Fruit fly (Drosophila melanogaster) whole organism, wandering third instar larva: ENCODE data around the gene CG1647.

Experiments used
- CG32264 ChIP-seq: fragments of 200-800 bp; sonication (Bioruptor generic); optimal IDR thresholded peaks from 2 replicates; lab custom pipeline; 2016; ENCODE audit warnings: missing biosample characterization, missing genetic modification characterization
- Dfd ChIP-seq: fragments of >200 bp; optimal IDR thresholded peaks from 2 replicates; lab custom pipeline; 2017; ENCODE audit warnings: missing biosample characterization, missing genetic modification characterization
- Dif ChIP-seq: fragments of 200-275, 200-300 bp; sonication (Bioruptor generic); optimal IDR thresholded peaks from 2 replicates; lab custom pipeline; 2018; ENCODE audit warnings: missing biosample characterization, missing genetic modification characterization; ENCODE audit not compliant: partially characterized antibody
- HLH106 ChIP-seq: fragments of 200-800 bp; optimal IDR thresholded peaks from 3 replicates; lab custom pipeline; 2019; ENCODE audit warnings: missing biosample characterization, mild to moderate bottlenecking, missing genetic modification characterization, moderate library complexity
- Myc ChIP-seq: fragments of >200 bp; optimal IDR thresholded peaks from 2 replicates; lab custom pipeline; 2017
- Rel ChIP-seq, 2 experiments: fragments of 200-800 bp; sonication (Bioruptor generic) in 1 of 2; optimal IDR thresholded peaks; 2 replicates in 1 of 2; 3 replicates in 1 of 2; lab custom pipeline; 2016 to 2019; ENCODE audit warnings: mild to moderate bottlenecking in 2 of 2, missing biosample characterization in 2 of 2, missing genetic modification characterization in 2 of 2, moderate library complexity in 1 of 2
- Sp1 ChIP-seq: fragments of 200-800 bp; sonication (Bioruptor generic); optimal IDR thresholded peaks from 3 replicates; lab custom pipeline; 2019; ENCODE audit warnings: missing biosample characterization, mild to moderate bottlenecking, missing genetic modification characterization, moderate library complexity
- brk ChIP-seq: fragments of 200-800 bp; sonication (Bioruptor generic); optimal IDR thresholded peaks from 2 replicates; lab custom pipeline; 2016; ENCODE audit warnings: missing biosample characterization, mild to moderate bottlenecking, missing genetic modification characterization
- dmrt93B ChIP-seq: fragments of 200-800 bp; sonication (Bioruptor generic); optimal IDR thresholded peaks from 2 replicates; lab custom pipeline; 2018; ENCODE audit warnings: missing biosample characterization, mild to moderate bottlenecking, missing genetic modification characterization
- tai ChIP-seq: sonication (Bioruptor generic); optimal IDR thresholded peaks from 2 replicates; lab custom pipeline; 2016; ENCODE audit warnings: missing biosample characterization, missing genetic modification characterization
- usp ChIP-seq: fragments of >200 bp; optimal IDR thresholded peaks from 2 replicates; lab custom pipeline; 2017; ENCODE audit warnings: missing biosample characterization, missing genetic modification characterization

- TF ChIP-seq Sp1 (GFP tag; lab: Kevin White, UChicago) (no peak), tai (GFP tag; lab: Kevin White, UChicago) (no peak), Myc (lab: Kevin White, UChicago) (no peak), Rel (GFP tag; optimal IDR thresholded peaks at IDR 0.05; lab: Kevin White, UChicago) (no peak), Rel (tag; optimal IDR thresholded peaks at IDR 0.05; lab: Kevin White, UChicago) (peak; percentile 12), dmrt93B (GFP tag; lab: Kevin White, UChicago) (no peak), usp (GFP tag; lab: Kevin White, UChicago) (no peak), HLH106 (tag; lab: Kevin White, UChicago) (peak; percentile 14), Dfd (GFP tag; lab: Kevin White, UChicago) (no peak), brk (GFP tag; lab: Kevin White, UChicago) (no peak), Dif (GFP tag; lab: Kevin White, UChicago) (no peak), CG32264 (GFP tag; lab: Kevin White, UChicago) (no peak)
Observed at dm6 chr3R:28811677-28812465, 8.2 kb upstream of the CG1647 start, which contains the start of gene Prp39.
